Worm (Caenorhabditis elegans): Measurements from ENCODE around the gene C40H1.7.

DNA sequence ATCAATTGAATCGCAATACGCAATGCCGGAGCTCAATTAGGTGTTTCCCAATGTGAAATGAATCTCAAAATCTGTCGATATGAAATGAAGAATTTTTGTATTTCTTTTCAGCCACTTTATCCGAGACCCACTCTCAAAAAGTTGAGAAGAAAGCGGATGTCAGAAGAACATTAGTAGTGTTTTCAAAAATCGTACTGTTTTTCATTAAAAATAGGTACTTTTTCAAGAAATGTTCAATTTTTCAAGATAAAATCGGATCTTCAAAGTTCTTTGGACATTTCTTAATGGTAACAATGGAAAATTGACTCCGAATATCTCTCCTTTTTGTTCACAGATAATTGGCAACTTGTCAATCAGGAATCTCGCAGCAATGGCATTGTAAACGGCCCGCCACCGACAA lies 36.4 kb downstream of the C40H1.7 start, which contains the start of gene flp-25:
- no peak for TF ChIP-seq dve-1 (tag; optimal IDR thresholded peaks at IDR 0.05)
- no peak for TF ChIP-seq ama-1 (optimal IDR thresholded peaks at IDR 0.05)
- no peak for TF ChIP-seq unc-55 (GFP tag; optimal IDR thresholded peaks at IDR 0.05)

All from whole organism, late embryonic.